Worm (Caenorhabditis elegans) whole organism, young adult: Measurements from ENCODE around the gene E04F6.15.

Experiments used
- B0019.2 ChIP-seq: fragments of 200-800 bp; sonication (Bioruptor generic); conservative IDR thresholded peaks from 2 replicates; pipeline ENCODE4 v1.3.6; 2022; ENCODE audit warnings: missing genetic modification reagents, missing genetic modification characterization, missing compliant biosample characterization
- B0035.1 ChIP-seq: sonication (generic microtip); optimal IDR thresholded peaks from 2 replicates; lab custom pipeline; 2016; ENCODE audit warnings: missing genetic modification characterization, mild to moderate bottlenecking, missing compliant biosample characterization, missing genotype, missing genetic modification reagents
- B0336.3 ChIP-seq: fragments of 200-800 bp; sonication (Bioruptor generic); IDR thresholded peaks from 2 replicates; pipeline ENCODE4 v1.3.6; 2022; ENCODE audit warnings: missing genetic modification characterization, missing compliant biosample characterization
- C17E4.6 ChIP-seq: fragments of 200-800 bp; sonication (Bioruptor generic); IDR thresholded peaks from 2 replicates; pipeline ENCODE4 v1.3.6; 2022; ENCODE audit warnings: missing genetic modification reagents, missing genetic modification characterization, missing compliant biosample characterization
- D2030.7 ChIP-seq: fragments of 200-800 bp; sonication (Bioruptor generic); IDR thresholded peaks from 2 replicates; pipeline ENCODE4 v1.3.6; 2022; ENCODE audit warnings: missing genetic modification reagents, missing genetic modification characterization, missing compliant biosample characterization
- F23B12.7 ChIP-seq: sonication (generic microtip); optimal IDR thresholded peaks from 2 replicates; lab custom pipeline; 2017; ENCODE audit warnings: missing genetic modification characterization, mild to moderate bottlenecking, missing compliant biosample characterization, antibody characterized with exemption, moderate library complexity; ENCODE audit not compliant: insufficient read depth
- F49E8.2 ChIP-seq: sonication (generic microtip); optimal IDR thresholded peaks from 3 replicates; lab custom pipeline; 2017; ENCODE audit warnings: missing genetic modification characterization, mild to moderate bottlenecking, missing compliant biosample characterization, antibody characterized with exemption, moderate library complexity; ENCODE audit not compliant: insufficient read depth
- F57A8.1 ChIP-seq: fragments of 200-800 bp; sonication (Bioruptor generic); optimal IDR thresholded peaks from 2 replicates; lab custom pipeline; 2018; ENCODE audit warnings: mild to moderate bottlenecking, missing genetic modification characterization, moderate library complexity, missing compliant biosample characterization
- T07F8.4 ChIP-seq: sonication (generic microtip); optimal IDR thresholded peaks from 2 replicates; lab custom pipeline; 2016; ENCODE audit warnings: mild to moderate bottlenecking, missing genetic modification characterization, moderate library complexity, missing compliant biosample characterization
- T26A5.8 ChIP-seq: sonication (generic microtip); optimal IDR thresholded peaks from 2 replicates; lab custom pipeline; 2016; ENCODE audit warnings: missing genetic modification characterization, missing compliant biosample characterization
- Y53F4B.3 ChIP-seq: fragments of 200-800 bp; sonication (Bioruptor generic); IDR thresholded peaks from 2 replicates; pipeline ENCODE4 v1.3.6; 2022; ENCODE audit warnings: missing genetic modification reagents, missing genetic modification characterization, missing compliant biosample characterization
- ZK185.1 ChIP-seq: sonication (generic microtip); optimal IDR thresholded peaks from 2 replicates; lab custom pipeline; 2016; ENCODE audit warnings: mild to moderate bottlenecking, missing genetic modification characterization, missing compliant biosample characterization; ENCODE audit not compliant: poor library complexity, severe bottlenecking
- atf-7 ChIP-seq: sonication (generic microtip); optimal IDR thresholded peaks from 2 replicates; lab custom pipeline; 2017; ENCODE audit warnings: mild to moderate bottlenecking, missing genetic modification characterization, missing compliant biosample characterization
- bed-2 ChIP-seq: fragments of 200-800 bp; sonication (Bioruptor generic); IDR thresholded peaks from 2 replicates; pipeline ENCODE4 v1.3.6; 2022; ENCODE audit warnings: missing genetic modification reagents, missing genetic modification characterization, missing compliant biosample characterization
- cebp-1 ChIP-seq, 2 experiments: fragments of 200-800 bp in 1 of 2; sonication (Bioruptor generic) in 1 of 2; sonication (generic microtip) in 1 of 2; IDR thresholded peaks in 1 of 2; optimal IDR thresholded peaks in 1 of 2; 2 replicates each; pipeline versions ENCODE4 v1.3.6 to Lab custom; 2017 to 2022; ENCODE audit warnings: missing compliant biosample characterization in 2 of 2, missing genetic modification characterization in 2 of 2, mild to moderate bottlenecking in 1 of 2, missing genetic modification reagents in 1 of 2, moderate library complexity in 1 of 2
- ceh-100 ChIP-seq: fragments of 200-800 bp; sonication (Bioruptor generic); IDR thresholded peaks from 2 replicates; pipeline ENCODE4 v1.3.6; 2022; ENCODE audit warnings: missing genetic modification reagents, missing genetic modification characterization, missing compliant biosample characterization
- ceh-40 ChIP-seq: fragments of 200-800 bp; sonication (Bioruptor generic); IDR thresholded peaks from 2 replicates; pipeline ENCODE4 v1.3.6; 2022; ENCODE audit warnings: missing genetic modification characterization, missing compliant biosample characterization
- ceh-58 ChIP-seq: fragments of 200-800 bp; sonication (Bioruptor generic); IDR thresholded peaks from 2 replicates; pipeline ENCODE4 v1.3.6; 2022; ENCODE audit warnings: missing genetic modification characterization, missing compliant biosample characterization
- dpl-1 ChIP-seq: fragments of 150-350 bp; optimal IDR thresholded peaks from 2 replicates; lab custom pipeline; 2014; ENCODE audit warnings: missing biosample characterization, missing genetic modification reagents, missing genetic modification characterization
- egl-18 ChIP-seq: fragments of 200-800 bp; sonication (Bioruptor generic); IDR thresholded peaks from 2 replicates; pipeline ENCODE4 v1.3.6; 2022; ENCODE audit warnings: missing genetic modification reagents, missing genetic modification characterization, missing compliant biosample characterization
- ekl-4 ChIP-seq: fragments of 200-800 bp; sonication (Bioruptor generic); IDR thresholded peaks from 2 replicates; pipeline ENCODE4 v1.3.6; 2022; ENCODE audit warnings: missing genetic modification reagents, missing genetic modification characterization, missing compliant biosample characterization
- him-1 ChIP-seq: sonication (generic microtip); optimal IDR thresholded peaks from 2 replicates; lab custom pipeline; 2016; ENCODE audit warnings: missing genotype, missing genetic modification reagents, missing genetic modification characterization, missing compliant biosample characterization
- lag-1 ChIP-seq: fragments of 200-800 bp; sonication (Bioruptor generic); IDR thresholded peaks from 2 replicates; pipeline ENCODE4 v1.3.6; 2022; ENCODE audit warnings: missing genetic modification reagents, missing genetic modification characterization, missing compliant biosample characterization
- let-607 ChIP-seq, 2 experiments: fragments of 200-800 bp in 1 of 2; sonication (Bioruptor generic) in 1 of 2; sonication (generic microtip) in 1 of 2; optimal IDR thresholded peaks; 2 replicates each; lab custom pipeline; 2016 to 2018; ENCODE audit warnings: mild to moderate bottlenecking in 2 of 2, missing compliant biosample characterization in 2 of 2, missing genetic modification characterization in 2 of 2, moderate library complexity in 2 of 2, missing genotype in 1 of 2
- lin-35 ChIP-seq, 3 experiments: fragments of 150-350 bp in 2 of 3; sonication (generic microtip) in 1 of 3; optimal IDR thresholded peaks; 2 replicates each; lab custom pipeline; 2014 to 2018; ENCODE audit warnings: missing biosample characterization in 3 of 3, missing genetic modification characterization in 3 of 3, missing genetic modification reagents in 3 of 3
- lir-1 ChIP-seq: fragments of 200-800 bp; sonication (Bioruptor generic); conservative IDR thresholded peaks from 2 replicates; pipeline ENCODE4 v1.3.6; 2022; ENCODE audit warnings: missing genetic modification reagents, missing genetic modification characterization, missing compliant biosample characterization
- lsl-1 ChIP-seq: fragments of 200-800 bp; sonication (Bioruptor generic); optimal IDR thresholded peaks from 2 replicates; lab custom pipeline; 2018; ENCODE audit warnings: mild to moderate bottlenecking, missing genetic modification characterization, moderate library complexity, missing compliant biosample characterization
- mcd-1 ChIP-seq: fragments of 200-800 bp; sonication (Bioruptor generic); IDR thresholded peaks from 2 replicates; pipeline ENCODE4 v1.3.6; 2022; ENCODE audit warnings: missing genetic modification reagents, missing genetic modification characterization, missing compliant biosample characterization
- mel-28 ChIP-seq: sonication (generic microtip); optimal IDR thresholded peaks from 2 replicates; lab custom pipeline; 2016; ENCODE audit warnings: borderline replicate concordance, mild to moderate bottlenecking, missing genetic modification characterization, missing compliant biosample characterization
- nfya-1 ChIP-seq: sonication (generic microtip); optimal IDR thresholded peaks from 2 replicates; lab custom pipeline; 2017; ENCODE audit warnings: antibody characterized with exemption, missing compliant biosample characterization, missing genetic modification characterization, borderline replicate concordance; ENCODE audit not compliant: insufficient read depth
- nfyb-1 ChIP-seq: fragments of 200-800 bp; sonication (Bioruptor generic); IDR thresholded peaks from 2 replicates; pipeline ENCODE4 v1.3.6; 2022; ENCODE audit warnings: missing genetic modification reagents, missing genetic modification characterization, missing compliant biosample characterization
- nhr-120 ChIP-seq: fragments of 200-800 bp; sonication (Bioruptor generic); IDR thresholded peaks from 2 replicates; pipeline ENCODE4 v1.3.6; 2022; ENCODE audit warnings: missing genetic modification characterization, missing compliant biosample characterization
- nhr-27 ChIP-seq: fragments of 200-800 bp; sonication (Bioruptor generic); optimal IDR thresholded peaks from 2 replicates; lab custom pipeline; 2018; ENCODE audit warnings: mild to moderate bottlenecking, missing genetic modification characterization, moderate library complexity, missing compliant biosample characterization
- rcor-1 ChIP-seq: fragments of 200-800 bp; sonication (Bioruptor generic); IDR thresholded peaks from 2 replicates; pipeline ENCODE4 v1.3.6; 2022; ENCODE audit warnings: missing genetic modification reagents, missing genetic modification characterization, missing compliant biosample characterization
- rpc-1 ChIP-seq, 2 experiments: fragments of 150-350 bp in 1 of 2; sonication (generic microtip) in 1 of 2; optimal IDR thresholded peaks; 2 replicates each; lab custom pipeline; 2014 to 2018; ENCODE audit warnings: missing biosample characterization in 1 of 2, missing genetic modification characterization in 1 of 2, missing genetic modification reagents in 1 of 2, missing genotype in 1 of 2
- sdz-38 ChIP-seq: sonication (generic microtip); optimal IDR thresholded peaks from 2 replicates; lab custom pipeline; 2016; ENCODE audit warnings: missing genotype, missing genetic modification characterization, missing compliant biosample characterization
- snpc-1.3 ChIP-seq: sonication (generic microtip); optimal IDR thresholded peaks from 2 replicates; lab custom pipeline; 2017; ENCODE audit warnings: missing genetic modification characterization, mild to moderate bottlenecking, missing compliant biosample characterization, antibody characterized with exemption, moderate library complexity, missing genotype, missing genetic modification reagents; ENCODE audit not compliant: insufficient read depth
- somi-1 ChIP-seq: fragments of 200-800 bp; sonication (Bioruptor generic); optimal IDR thresholded peaks from 2 replicates; lab custom pipeline; 2018; ENCODE audit warnings: mild to moderate bottlenecking, missing genetic modification characterization, missing compliant biosample characterization
- tlf-1 ChIP-seq: fragments of 200-800 bp; sonication (Bioruptor generic); optimal IDR thresholded peaks from 2 replicates; lab custom pipeline; 2018; ENCODE audit warnings: mild to moderate bottlenecking, missing genetic modification characterization, missing compliant biosample characterization
- zfh-2 ChIP-seq: fragments of 200-800 bp; sonication (Bioruptor generic); conservative IDR thresholded peaks from 2 replicates; pipeline ENCODE4 v1.3.6; 2022; ENCODE audit warnings: missing genetic modification reagents, missing genetic modification characterization, missing compliant biosample characterization
- ztf-18 ChIP-seq: sonication (generic microtip); optimal IDR thresholded peaks from 2 replicates; lab custom pipeline; 2016; ENCODE audit warnings: missing genotype, mild to moderate bottlenecking, missing genetic modification characterization, missing compliant biosample characterization
- ztf-25 ChIP-seq: fragments of 200-800 bp; sonication (Bioruptor generic); IDR thresholded peaks from 2 replicates; pipeline ENCODE4 v1.3.6; 2022; ENCODE audit warnings: missing genetic modification reagents, missing genetic modification characterization, missing compliant biosample characterization
- ztf-28 ChIP-seq: fragments of 200-800 bp; sonication (Bioruptor generic); IDR thresholded peaks from 2 replicates; pipeline ENCODE4 v1.3.6; 2022; ENCODE audit warnings: missing genetic modification reagents, missing genetic modification characterization, missing compliant biosample characterization
- ztf-6 ChIP-seq: fragments of 200-800 bp; sonication (Bioruptor generic); IDR thresholded peaks from 2 replicates; pipeline ENCODE4 v1.3.6; 2022; ENCODE audit warnings: missing genetic modification reagents, missing genetic modification characterization, missing compliant biosample characterization

The E04F6.15 gene

ce11 chrII:7183493-7184272, 26.4 kb downstream of the E04F6.15 start, which contains the start of gene pdl-1 (continued):
- TF ChIP-seq snpc-1.3 (peak; percentile 89), C17E4.6 (GFP tag; lab: Robert Waterston, UW) (peak; percentile 63; the same call in 1 of the 2 replicates), ekl-4 (GFP tag; lab: Robert Waterston, UW) (peak; percentile 88), Y53F4B.3 (GFP tag; lab: Robert Waterston, UW) (peak; percentile 68; the same call in 1 of the 2 replicates), mcd-1 (GFP tag; lab: Robert Waterston, UW) (peak; percentile 66), T07F8.4 (tag; lab: Kevin White, UChicago) (peak; percentile 86), B0035.1 (tag; lab: Kevin White, UChicago) (peak; percentile 59), ceh-58 (GFP tag; lab: Robert Waterston, UW) (no peak), rpc-1 (optimal IDR thresholded peaks at IDR 0.05; lab: Kevin White, UChicago) (peak; percentile 99), rpc-1 (tag; optimal IDR thresholded peaks at IDR 0.05; lab: Kevin White, UChicago) (peak; percentile 98), lag-1 (GFP tag; lab: Robert Waterston, UW) (no peak), nhr-27 (tag; lab: Kevin White, UChicago) (peak; percentile 84), ztf-6 (GFP tag; lab: Robert Waterston, UW) (no peak), somi-1 (GFP tag; lab: Kevin White, UChicago) (peak; percentile 76), let-607 (tag; optimal IDR thresholded peaks at IDR 0.05; lab: Kevin White, UChicago) (peak; percentile 28 to 30), nfya-1 (tag; lab: Kevin White, UChicago) (no peak), F23B12.7 (tag; lab: Kevin White, UChicago) (peak; percentile 54), egl-18 (GFP tag; lab: Robert Waterston, UW) (0 out of 2 replicates have a peak, but pooled peaks have one; percentile 46), T26A5.8 (tag; lab: Kevin White, UChicago) (peak; percentile 79), ztf-25 (GFP tag; lab: Robert Waterston, UW) (peak; percentile 84; the same call in 1 of the 2 replicates), lir-1 (GFP tag; lab: Robert Waterston, UW) (peak; percentile 71; the same call in 1 of the 2 replicates), lsl-1 (GFP tag; lab: Kevin White, UChicago) (peak; percentile 60), atf-7 (tag; lab: Kevin White, UChicago) (peak; percentile 85), nhr-120 (GFP tag; lab: Robert Waterston, UW) (0 out of 2 replicates have a peak, but pooled peaks have one; percentile 37), tlf-1 (GFP tag; lab: Kevin White, UChicago) (peak; percentile 39), zfh-2 (GFP tag; lab: Robert Waterston, UW) (no peak; the same call in 1 of the 2 replicates), lin-35 (GFP tag; optimal IDR thresholded peaks at IDR 0.05; lab: Kevin White, UChicago) (peak in 1 of 3 experiments; percentile 66), B0019.2 (GFP tag; lab: Robert Waterston, UW) (0 out of 2 replicates have a peak, but pooled peaks have one; percentile 26), F57A8.1 (GFP tag; lab: Kevin White, UChicago) (peak; percentile 46), ztf-18 (tag; lab: Kevin White, UChicago) (peak; percentile 80), B0336.3 (GFP tag; lab: Robert Waterston, UW) (no peak; the same call in 1 of the 2 replicates), ceh-100 (GFP tag; lab: Robert Waterston, UW) (peak; percentile 77), ceh-40 (peak; percentile 91), bed-2 (no peak), rcor-1 (GFP tag; lab: Robert Waterston, UW) (peak; percentile 67)

ce11 chrII:7182630-7183029, 27.5 kb downstream of the E04F6.15 start:
- no peak for TF ChIP-seq mel-28
- TF ChIP-seq him-1 (tag; lab: Kevin White, UChicago) = no peak
- no peak for TF ChIP-seq cebp-1 (GFP tag; IDR thresholded peaks at IDR 0.05; lab: Robert Waterston, UW)
- no peak for TF ChIP-seq cebp-1 (tag; optimal IDR thresholded peaks at IDR 0.05; lab: Kevin White, UChicago)
- no peak for TF ChIP-seq B0019.2 (GFP tag; lab: Robert Waterston, UW)
- no peak for TF ChIP-seq nfyb-1 (GFP tag; lab: Robert Waterston, UW)
- no peak for TF ChIP-seq ztf-28 (GFP tag; lab: Robert Waterston, UW)
- TF ChIP-seq dpl-1 (GFP tag; lab: Kevin White, UChicago) = no peak
- TF ChIP-seq ZK185.1 = no peak
- no peak for TF ChIP-seq sdz-38 (tag; lab: Kevin White, UChicago)
- TF ChIP-seq F49E8.2 (tag; lab: Kevin White, UChicago) = no peak
- no peak for TF ChIP-seq D2030.7 (GFP tag; lab: Robert Waterston, UW)
